Fruit fly (Drosophila melanogaster) whole organism, embryonic: ENCODE measurements around the gene Rrp5.

Experiments used
- ATbp ChIP-seq: fragments of 200-800 bp; sonication (Bioruptor generic); optimal IDR thresholded peaks from 2 replicates; lab custom pipeline; 2017; ENCODE audit warnings: missing biosample characterization, mild to moderate bottlenecking, missing genetic modification characterization, missing genetic modification reagents
- Ada2b ChIP-seq: fragments of 200-800 bp; sonication (Bioruptor generic); IDR thresholded peaks from 2 replicates; pipeline ENCODE4 v1.3.6; 2022; ENCODE audit warnings: missing biosample characterization, missing genetic modification characterization
- Bdp1 ChIP-seq: fragments of 200-800 bp; sonication (Bioruptor generic); optimal IDR thresholded peaks from 3 replicates; lab custom pipeline; 2016; ENCODE audit warnings: missing biosample characterization, missing genetic modification characterization
- CG10431 ChIP-seq: fragments of 200-800 bp; sonication (Bioruptor generic); optimal IDR thresholded peaks from 3 replicates; lab custom pipeline; 2018; ENCODE audit warnings: missing biosample characterization, mild to moderate bottlenecking, missing genetic modification characterization
- CG10565 ChIP-seq: fragments of 200-800 bp; sonication (Bioruptor generic); optimal IDR thresholded peaks from 3 replicates; lab custom pipeline; 2016; ENCODE audit warnings: missing biosample characterization, mild to moderate bottlenecking, missing genetic modification characterization
- CG13123 ChIP-seq: fragments of 200-800 bp; sonication (Bioruptor generic); optimal IDR thresholded peaks from 2 replicates; lab custom pipeline; 2016; ENCODE audit warnings: missing biosample characterization, missing genetic modification characterization
- CG14441 ChIP-seq: fragments of 200-800 bp; sonication (Bioruptor generic); IDR thresholded peaks from 2 replicates; pipeline ENCODE4 v1.3.6; 2022; ENCODE audit warnings: missing biosample characterization, missing genetic modification characterization
- CG1602 ChIP-seq: fragments of 200-800 bp; sonication (Bioruptor generic); optimal IDR thresholded peaks from 3 replicates; lab custom pipeline; 2016; ENCODE audit warnings: missing biosample characterization, missing genetic modification characterization
- CG18011 ChIP-seq: fragments of 200-800 bp; sonication (Bioruptor generic); optimal IDR thresholded peaks from 2 replicates; lab custom pipeline; 2017; ENCODE audit warnings: missing biosample characterization, missing genetic modification characterization, mild to moderate bottlenecking, moderate library complexity, missing genotype
- CG2129 ChIP-seq: fragments of 200-800 bp; sonication (Bioruptor generic); IDR thresholded peaks from 2 replicates; pipeline ENCODE4 v1.3.6; 2022; ENCODE audit warnings: missing biosample characterization, missing genetic modification characterization; ENCODE audit not compliant: partially characterized antibody
- CG6254 ChIP-seq: fragments of 200-800 bp; sonication (Bioruptor generic); optimal IDR thresholded peaks from 3 replicates; lab custom pipeline; 2017; ENCODE audit warnings: mild to moderate bottlenecking, missing biosample characterization, missing genetic modification reagents, missing genetic modification characterization
- CG6683 ChIP-seq: fragments of 200-800 bp; sonication (Bioruptor generic); optimal IDR thresholded peaks from 2 replicates; lab custom pipeline; 2017; ENCODE audit warnings: missing biosample characterization, mild to moderate bottlenecking, missing genetic modification characterization, missing genetic modification reagents
- CG7372 ChIP-seq: fragments of 200-800 bp; sonication (Bioruptor generic); IDR thresholded peaks from 2 replicates; pipeline ENCODE4 v1.3.6; 2022; ENCODE audit warnings: missing biosample characterization, missing genetic modification characterization
- CG8089 ChIP-seq: fragments of 200-800 bp; sonication (Bioruptor generic); optimal IDR thresholded peaks from 3 replicates; lab custom pipeline; 2016; ENCODE audit warnings: missing biosample characterization, missing genetic modification characterization
- Dbx ChIP-seq: fragments of 200-800 bp; sonication (Bioruptor generic); IDR thresholded peaks from 3 replicates; pipeline ENCODE4 v1.3.6; 2022; ENCODE audit warnings: missing biosample characterization, missing genetic modification characterization
- Doc2 ChIP-seq: fragments of 200-800 bp; sonication (Bioruptor generic); IDR thresholded peaks from 2 replicates; pipeline ENCODE4 v1.3.6; 2022; ENCODE audit warnings: missing biosample characterization, missing genetic modification characterization
- Dref ChIP-seq: fragments of 200-800 bp; sonication (Bioruptor generic); IDR thresholded peaks from 2 replicates; pipeline ENCODE4 v1.3.6; 2022; ENCODE audit warnings: missing biosample characterization, missing genetic modification characterization
- Drgx ChIP-seq: fragments of 200-800 bp; sonication (Bioruptor generic); IDR thresholded peaks from 2 replicates; pipeline ENCODE4 v1.3.6; 2022; ENCODE audit warnings: missing biosample characterization, missing genetic modification characterization
- HmgD ChIP-seq: fragments of 200-800 bp; sonication (Bioruptor generic); optimal IDR thresholded peaks from 3 replicates; lab custom pipeline; 2016; ENCODE audit warnings: missing biosample characterization, missing genetic modification characterization
- Hr3 ChIP-seq: fragments of 200-800 bp; sonication (Bioruptor generic); optimal IDR thresholded peaks from 3 replicates; lab custom pipeline; 2016; ENCODE audit warnings: missing biosample characterization, missing genetic modification characterization
- Max ChIP-seq: fragments of 200-800 bp; sonication (Bioruptor generic); optimal IDR thresholded peaks from 2 replicates; lab custom pipeline; 2016; ENCODE audit warnings: missing biosample characterization, mild to moderate bottlenecking, missing genetic modification characterization
- Med ChIP-seq: fragments of 200-800 bp; sonication (Bioruptor generic); peaks from one replicate; lab custom pipeline; 2016; ENCODE audit warnings: missing biosample characterization, missing genetic modification characterization, mild to moderate bottlenecking, inconsistent platforms, moderate library complexity
- Mrtf ChIP-seq: fragments of 200-800 bp; sonication (Bioruptor generic); IDR thresholded peaks from 3 replicates; pipeline ENCODE4 v1.3.6; 2022; ENCODE audit warnings: missing biosample characterization, missing genetic modification characterization
- Myb ChIP-seq: fragments of 200-800 bp; sonication (Bioruptor generic); optimal IDR thresholded peaks from 2 replicates; lab custom pipeline; 2016; ENCODE audit warnings: missing biosample characterization, missing genetic modification characterization
- NC2α ChIP-seq: fragments of 200-800 bp; sonication (Bioruptor generic); optimal IDR thresholded peaks from 2 replicates; lab custom pipeline; 2016; ENCODE audit warnings: missing biosample characterization, missing genetic modification characterization
- Vsx1 ChIP-seq: fragments of 200-800 bp; sonication (Bioruptor generic); optimal IDR thresholded peaks from 2 replicates; lab custom pipeline; 2017; ENCODE audit warnings: missing biosample characterization, mild to moderate bottlenecking, missing genetic modification characterization, missing genetic modification reagents
- abd-A ChIP-seq: fragments of 200-800 bp; sonication (Bioruptor generic); optimal IDR thresholded peaks from 3 replicates; lab custom pipeline; 2019; ENCODE audit warnings: missing biosample characterization, mild to moderate bottlenecking, missing genetic modification characterization, moderate library complexity
- chif ChIP-seq, 2 experiments: fragments of 200-800 bp; sonication (Bioruptor generic); optimal IDR thresholded peaks; 3 replicates each; lab custom pipeline; 2016; ENCODE audit warnings: missing biosample characterization in 2 of 2, missing genetic modification characterization in 2 of 2
- chn ChIP-seq: fragments of 200-800 bp; sonication (Bioruptor generic); optimal IDR thresholded peaks from 2 replicates; lab custom pipeline; 2016; ENCODE audit warnings: missing biosample characterization, missing genetic modification characterization
- crp ChIP-seq, 2 experiments: fragments of 200-800 bp; sonication (Bioruptor generic); optimal IDR thresholded peaks; 2 replicates in 1 of 2; 3 replicates in 1 of 2; lab custom pipeline; 2017; ENCODE audit warnings: missing biosample characterization in 2 of 2, missing genetic modification characterization in 2 of 2, mild to moderate bottlenecking in 1 of 2, moderate library complexity in 1 of 2
- eyg ChIP-seq: fragments of 200-800 bp; sonication (Bioruptor generic); optimal IDR thresholded peaks from 3 replicates; lab custom pipeline; 2016; ENCODE audit warnings: missing biosample characterization, missing genetic modification characterization
- fd64A ChIP-seq: fragments of 200-800 bp; sonication (Bioruptor generic); optimal IDR thresholded peaks from 3 replicates; lab custom pipeline; 2018; ENCODE audit warnings: missing biosample characterization, mild to moderate bottlenecking, missing genetic modification characterization
- kni ChIP-seq: fragments of 200-800 bp; sonication (Bioruptor generic); optimal IDR thresholded peaks from 3 replicates; lab custom pipeline; 2017; ENCODE audit warnings: mild to moderate bottlenecking, missing biosample characterization, missing genetic modification reagents, missing genetic modification characterization
- knrl ChIP-seq: fragments of 200-800 bp; sonication (Bioruptor generic); IDR thresholded peaks from 3 replicates; pipeline ENCODE4 v1.3.6; 2022; ENCODE audit warnings: missing biosample characterization, missing genetic modification characterization; ENCODE audit not compliant: partially characterized antibody
- nau ChIP-seq: fragments of 200-800 bp; sonication (Bioruptor generic); optimal IDR thresholded peaks from 3 replicates; lab custom pipeline; 2017; ENCODE audit warnings: missing biosample characterization, mild to moderate bottlenecking, missing genetic modification characterization, missing genetic modification reagents
- nerfin-1 ChIP-seq: fragments of 200-800 bp; sonication (Bioruptor generic); optimal IDR thresholded peaks from 3 replicates; lab custom pipeline; 2019; ENCODE audit warnings: missing biosample characterization, mild to moderate bottlenecking, missing genetic modification characterization, moderate library complexity
- odd ChIP-seq: fragments of 200-800 bp; sonication (Bioruptor generic); optimal IDR thresholded peaks from 2 replicates; lab custom pipeline; 2017; ENCODE audit warnings: missing biosample characterization, mild to moderate bottlenecking, missing genetic modification characterization
- pnt ChIP-seq: fragments of 200-800 bp; sonication (Bioruptor generic); optimal IDR thresholded peaks from 3 replicates; lab custom pipeline; 2016; ENCODE audit warnings: missing biosample characterization, missing genetic modification characterization
- pros ChIP-seq: fragments of 200-800 bp; sonication (Bioruptor generic); optimal IDR thresholded peaks from 3 replicates; lab custom pipeline; 2019; ENCODE audit warnings: missing biosample characterization, mild to moderate bottlenecking, missing genetic modification characterization, moderate library complexity
- ranshi ChIP-seq: fragments of 200-800 bp; sonication (Bioruptor generic); IDR thresholded peaks from 2 replicates; pipeline ENCODE4 v1.3.6; 2022; ENCODE audit warnings: missing biosample characterization, missing genetic modification characterization
- schlank ChIP-seq: fragments of 200-800 bp; sonication (Bioruptor generic); optimal IDR thresholded peaks from 2 replicates; lab custom pipeline; 2018; ENCODE audit warnings: missing biosample characterization, mild to moderate bottlenecking, missing genetic modification characterization
- sd ChIP-seq: fragments of 200-800 bp; sonication (Bioruptor generic); optimal IDR thresholded peaks from 3 replicates; lab custom pipeline; 2018; ENCODE audit warnings: missing biosample characterization, mild to moderate bottlenecking, missing genetic modification characterization, moderate library complexity
- sisA ChIP-seq: fragments of 200-800 bp; sonication (Bioruptor generic); IDR thresholded peaks from 2 replicates; pipeline ENCODE4 v1.3.6; 2022; ENCODE audit warnings: missing biosample characterization, missing genetic modification characterization
- tin ChIP-seq: fragments of 200-800 bp; sonication (Bioruptor generic); optimal IDR thresholded peaks from 3 replicates; lab custom pipeline; 2016; ENCODE audit warnings: missing biosample characterization, missing genetic modification characterization
- toy ChIP-seq: fragments of 200-800 bp; sonication (Bioruptor generic); IDR thresholded peaks from 2 replicates; pipeline ENCODE4 v1.3.6; 2022; ENCODE audit warnings: missing biosample characterization, missing genetic modification characterization
- twi ChIP-seq: fragments of 200-800 bp; optimal IDR thresholded peaks from 2 replicates; lab custom pipeline; 2019; ENCODE audit warnings: missing biosample characterization, mild to moderate bottlenecking, missing genetic modification characterization, moderate library complexity
- unc-4 ChIP-seq: fragments of 200-800 bp; sonication (Bioruptor generic); IDR thresholded peaks from 2 replicates; pipeline ENCODE4 v1.3.6; 2022; ENCODE audit warnings: missing biosample characterization, missing genetic modification characterization; ENCODE audit not compliant: partially characterized antibody
- wdn ChIP-seq: fragments of 200-800 bp; sonication (Bioruptor generic); IDR thresholded peaks from 2 replicates; pipeline ENCODE4 v1.3.6; 2022; ENCODE audit warnings: missing biosample characterization, missing genetic modification characterization
- zen2 ChIP-seq: fragments of 200-800 bp; sonication (Bioruptor generic); IDR thresholded peaks from 3 replicates; pipeline ENCODE4 v1.3.6; 2022; ENCODE audit warnings: missing biosample characterization, missing genetic modification characterization; ENCODE audit not compliant: partially characterized antibody

Gene Rrp5

dm6 chr3R:24289768-24290349, 43.3 kb downstream of the Rrp5 start, which contains the start of the genes CG34290 and Uck (continued):
- TF ChIP-seq Doc2 (GFP tag; lab: Robert Waterston, UW) = no peak
- TF ChIP-seq CG6254 = peak; percentile 41
- peak; percentile 39; the same call in 1 of the 2 replicates for TF ChIP-seq Ada2b
- TF ChIP-seq pnt = no peak
- peak; percentile 42 for TF ChIP-seq sd (tag; lab: Kevin White, UChicago)
- peak; percentile 61 to 95 for TF ChIP-seq crp (GFP tag; optimal IDR thresholded peaks at IDR 0.05; lab: Kevin White, UChicago)
- peak; percentile 53 to 77 for TF ChIP-seq chif (GFP tag; optimal IDR thresholded peaks at IDR 0.05; lab: Kevin White, UChicago)
- TF ChIP-seq unc-4 (GFP tag; lab: Robert Waterston, UW) = peak; percentile 88
- TF ChIP-seq CG1602 (GFP tag; lab: Kevin White, UChicago) = peak; percentile 32
- TF ChIP-seq odd (GFP tag; lab: Kevin White, UChicago) = peak; percentile 79
- TF ChIP-seq Drgx (GFP tag; lab: Robert Waterston, UW) = no peak
- peak; percentile 97 for TF ChIP-seq Med (GFP tag; lab: Kevin White, UChicago)
- TF ChIP-seq CG14441 (GFP tag; lab: Robert Waterston, UW) = peak; percentile 50; the same call in 1 of the 2 replicates
- TF ChIP-seq CG6683 (GFP tag; lab: Kevin White, UChicago) = peak; percentile 77
- peak; percentile 81 for TF ChIP-seq nerfin-1
- peak; percentile 97 for TF ChIP-seq Vsx1 (GFP tag; lab: Kevin White, UChicago)
- peak; percentile 54 for TF ChIP-seq tin (GFP tag; lab: Kevin White, UChicago)
- TF ChIP-seq CG13123 (GFP tag; lab: Kevin White, UChicago) = peak; percentile 27
- TF ChIP-seq NC2α (GFP tag; lab: Kevin White, UChicago) = peak; percentile 19
- TF ChIP-seq Dref (GFP tag; lab: Robert Waterston, UW) = peak; percentile 89
- TF ChIP-seq CG18011 = peak; percentile 72
- TF ChIP-seq ranshi = peak; percentile 60; the same call in 1 of the 2 replicates
- peak; percentile 60 for TF ChIP-seq CG10431 (GFP tag; lab: Kevin White, UChicago)
- TF ChIP-seq Bdp1 = peak; percentile 41
- peak; percentile 80 for TF ChIP-seq eyg (GFP tag; lab: Kevin White, UChicago)
- peak; percentile 76 for TF ChIP-seq fd64A (GFP tag; lab: Kevin White, UChicago)
- TF ChIP-seq CG7372 (GFP tag; lab: Robert Waterston, UW) = 0 out of 2 replicates have a peak, but pooled peaks have one; percentile 34
- TF ChIP-seq abd-A (tag; lab: Kevin White, UChicago) = no peak
- TF ChIP-seq kni (GFP tag; lab: Kevin White, UChicago) = peak; percentile 75
- TF ChIP-seq schlank (tag; lab: Kevin White, UChicago) = peak; percentile 80
- TF ChIP-seq CG2129 = peak; percentile 35
- peak; percentile 78 for TF ChIP-seq HmgD (GFP tag; lab: Kevin White, UChicago)
- peak; percentile 69 for TF ChIP-seq Max
- TF ChIP-seq Myb (GFP tag; lab: Kevin White, UChicago) = peak; percentile 99
- TF ChIP-seq Mrtf (GFP tag; lab: Robert Waterston, UW) = no peak
- TF ChIP-seq twi = peak; percentile 62
- TF ChIP-seq chn = peak; percentile 47
- TF ChIP-seq zen2 (GFP tag; lab: Robert Waterston, UW) = peak; percentile 83
- TF ChIP-seq Dbx (GFP tag; lab: Robert Waterston, UW) = peak; percentile 70
- no peak for TF ChIP-seq CG10565
- peak; percentile 82 for TF ChIP-seq knrl
- no peak for TF ChIP-seq sisA (GFP tag; lab: Robert Waterston, UW)
- no peak for TF ChIP-seq pros (GFP tag; lab: Kevin White, UChicago)
- peak; percentile 63 for TF ChIP-seq ATbp (GFP tag; lab: Kevin White, UChicago)
- peak; percentile 35 for TF ChIP-seq Hr3 (GFP tag; lab: Kevin White, UChicago)
- 0 out of 2 replicates have a peak, but pooled peaks have one; percentile 54 for TF ChIP-seq wdn (GFP tag; lab: Robert Waterston, UW)
- TF ChIP-seq CG8089 (GFP tag; lab: Kevin White, UChicago) = peak; percentile 67
- TF ChIP-seq toy (GFP tag; lab: Robert Waterston, UW) = no peak
- peak; percentile 86 for TF ChIP-seq nau (GFP tag; lab: Kevin White, UChicago)
